Worm (Caenorhabditis elegans) whole organism, mixed stage, embryonic: ENCODE results near the gene viro-2.

Experiments used
- M03D4.4 ChIP-seq: sonication (generic microtip); optimal IDR thresholded peaks from 2 replicates; lab custom pipeline; 2017; ENCODE audit warnings: mild to moderate bottlenecking, missing genetic modification characterization, missing compliant biosample characterization
- bed-3 ChIP-seq: fragments of 200-800 bp; sonication (Bioruptor generic); optimal IDR thresholded peaks from 3 replicates; lab custom pipeline; 2018; ENCODE audit warnings: mild to moderate bottlenecking, missing genetic modification characterization, moderate library complexity, missing compliant biosample characterization
- blmp-1 ChIP-seq: fragments of 150-350 bp; optimal IDR thresholded peaks from 2 replicates; lab custom pipeline; 2014; ENCODE audit warnings: missing biosample characterization, missing genetic modification characterization
- ceh-39 ChIP-seq: fragments of 150-350 bp; optimal IDR thresholded peaks from 2 replicates; lab custom pipeline; 2014; ENCODE audit warnings: missing biosample characterization, missing genetic modification characterization
- ceh-43 ChIP-seq: fragments of 200-800 bp; sonication (Bioruptor generic); optimal IDR thresholded peaks from 2 replicates; lab custom pipeline; 2018; ENCODE audit warnings: mild to moderate bottlenecking, missing genetic modification characterization, moderate library complexity, missing compliant biosample characterization
- ceh-83 ChIP-seq: fragments of 200-800 bp; sonication (Bioruptor generic); optimal IDR thresholded peaks from 2 replicates; lab custom pipeline; 2018; ENCODE audit warnings: mild to moderate bottlenecking, missing genetic modification characterization, missing compliant biosample characterization
- ces-1 ChIP-seq: fragments of 150-350 bp; optimal IDR thresholded peaks from 2 replicates; lab custom pipeline; 2014; ENCODE audit warnings: missing biosample characterization, missing genetic modification reagents, missing genetic modification characterization
- cnd-1 ChIP-seq: fragments of 200-800 bp; sonication (Bioruptor generic); optimal IDR thresholded peaks from 2 replicates; lab custom pipeline; 2018; ENCODE audit warnings: mild to moderate bottlenecking, missing genetic modification characterization, missing compliant biosample characterization
- drap-1 ChIP-seq: fragments of 200-800 bp; sonication (Bioruptor generic); optimal IDR thresholded peaks from 3 replicates; lab custom pipeline; 2018; ENCODE audit warnings: mild to moderate bottlenecking, missing genetic modification characterization, missing compliant biosample characterization
- elt-1 ChIP-seq: sonication (generic microtip); optimal IDR thresholded peaks from 2 replicates; lab custom pipeline; 2017; ENCODE audit warnings: missing genetic modification characterization, mild to moderate bottlenecking, missing compliant biosample characterization, antibody characterized with exemption, moderate library complexity, borderline replicate concordance; ENCODE audit not compliant: insufficient read depth
- elt-3 ChIP-seq: fragments of 150-350 bp; optimal IDR thresholded peaks from 2 replicates; lab custom pipeline; 2014; ENCODE audit warnings: missing biosample characterization, missing genetic modification characterization
- flh-1 ChIP-seq: fragments of 200-800 bp; sonication (Bioruptor generic); optimal IDR thresholded peaks from 2 replicates; lab custom pipeline; 2018; ENCODE audit warnings: mild to moderate bottlenecking, missing genetic modification characterization, moderate library complexity, missing compliant biosample characterization
- hlh-1 ChIP-seq: fragments of 150-350 bp; optimal IDR thresholded peaks from 2 replicates; lab custom pipeline; 2014; ENCODE audit warnings: missing biosample characterization, missing genetic modification reagents, missing genetic modification characterization
- lin-13 ChIP-seq: fragments of 150-350 bp; optimal IDR thresholded peaks from 2 replicates; lab custom pipeline; 2014; ENCODE audit warnings: missing biosample characterization, missing genetic modification characterization
- lin-32 ChIP-seq: fragments of 200-800 bp; sonication (Bioruptor generic); optimal IDR thresholded peaks from 2 replicates; lab custom pipeline; 2018; ENCODE audit warnings: mild to moderate bottlenecking, missing genetic modification characterization, missing compliant biosample characterization
- mep-1 ChIP-seq: fragments of 150-350 bp; optimal IDR thresholded peaks from 2 replicates; lab custom pipeline; 2017; ENCODE audit warnings: missing biosample characterization, missing genetic modification reagents, missing genetic modification characterization, inconsistent platforms
- mls-2 ChIP-seq: sonication (generic microtip); optimal IDR thresholded peaks from 2 replicates; lab custom pipeline; 2016; ENCODE audit warnings: mild to moderate bottlenecking, missing genetic modification characterization, moderate library complexity, missing compliant biosample characterization
- nhr-12 ChIP-seq: fragments of 150-350 bp; optimal IDR thresholded peaks from 2 replicates; lab custom pipeline; 2014; ENCODE audit warnings: missing biosample characterization, missing genetic modification characterization
- nhr-2 ChIP-seq: fragments of 150-350 bp; optimal IDR thresholded peaks from 2 replicates; lab custom pipeline; 2014; ENCODE audit warnings: missing biosample characterization, missing genetic modification characterization
- nhr-237 ChIP-seq: fragments of 150-350 bp; optimal IDR thresholded peaks from 2 replicates; lab custom pipeline; 2014; ENCODE audit warnings: missing biosample characterization, missing genetic modification characterization
- nhr-28 ChIP-seq: fragments of 150-350 bp; optimal IDR thresholded peaks from 2 replicates; lab custom pipeline; 2014; ENCODE audit warnings: missing biosample characterization, missing genetic modification characterization
- nhr-76 ChIP-seq: sonication (generic microtip); optimal IDR thresholded peaks from 2 replicates; lab custom pipeline; 2017; ENCODE audit warnings: missing biosample characterization, missing genetic modification characterization
- pha-4 ChIP-seq: fragments of 150-350 bp; optimal IDR thresholded peaks from 2 replicates; lab custom pipeline; 2018; ENCODE audit warnings: missing biosample characterization, missing genetic modification reagents, missing genetic modification characterization
- sem-2 ChIP-seq: fragments of 200-800 bp; sonication (Bioruptor generic); optimal IDR thresholded peaks from 2 replicates; lab custom pipeline; 2018; ENCODE audit warnings: mild to moderate bottlenecking, missing genetic modification characterization, missing compliant biosample characterization
- snpc-4 ChIP-seq: fragments of 150-350 bp; optimal IDR thresholded peaks from 2 replicates; lab custom pipeline; 2014; ENCODE audit warnings: missing biosample characterization, missing genetic modification characterization
- sptf-1 ChIP-seq: sonication (generic microtip); optimal IDR thresholded peaks from 2 replicates; lab custom pipeline; 2017; ENCODE audit warnings: mild to moderate bottlenecking, missing genetic modification characterization, moderate library complexity, missing compliant biosample characterization
- tbx-8 ChIP-seq: fragments of 200-800 bp; sonication (Bioruptor generic); optimal IDR thresholded peaks from 2 replicates; lab custom pipeline; 2018; ENCODE audit warnings: mild to moderate bottlenecking, missing genetic modification characterization, moderate library complexity, missing compliant biosample characterization
- unc-120 ChIP-seq: sonication (generic microtip); optimal IDR thresholded peaks from 2 replicates; lab custom pipeline; 2017; ENCODE audit warnings: missing genetic modification characterization, missing compliant biosample characterization; ENCODE audit not compliant: poor library complexity, severe bottlenecking
- unc-39 ChIP-seq: fragments of 150-350 bp; optimal IDR thresholded peaks from 2 replicates; lab custom pipeline; 2014; ENCODE audit warnings: missing biosample characterization, missing genetic modification characterization
- unc-62 ChIP-seq: fragments of 150-350 bp; optimal IDR thresholded peaks from 2 replicates; lab custom pipeline; 2014; ENCODE audit warnings: missing biosample characterization, missing genetic modification reagents, missing genetic modification characterization
- zip-8 ChIP-seq: fragments of 150-350 bp; optimal IDR thresholded peaks from 2 replicates; lab custom pipeline; 2014; ENCODE audit warnings: missing biosample characterization, missing genetic modification characterization
- ztf-11 ChIP-seq: fragments of 150-350 bp; optimal IDR thresholded peaks from 2 replicates; lab custom pipeline; 2014; ENCODE audit warnings: missing biosample characterization, missing genetic modification characterization

Gene viro-2

ce11 chrIII:7165816-7166229, 37.1 kb downstream of the viro-2 start:
- TF ChIP-seq ces-1, result peak; percentile 10
- no peak for TF ChIP-seq elt-3 (tag; lab: Kevin White, UChicago)

- TF ChIP-seq drap-1 (GFP tag; lab: Kevin White, UChicago), result peak; percentile 11
- peak; percentile 6 for TF ChIP-seq nhr-237 (tag; lab: Kevin White, UChicago)
- no peak for TF ChIP-seq ztf-11 (tag; lab: Kevin White, UChicago)
Observed at ce11 chrIII:7166664-7167567, 38.2 kb downstream of the viro-2 start.

- TF ChIP-seq tbx-8 (GFP tag; lab: Kevin White, UChicago) (no peak), drap-1 (GFP tag; lab: Kevin White, UChicago) (no peak), elt-3 (tag; lab: Kevin White, UChicago) (no peak), hlh-1 (tag; lab: Kevin White, UChicago) (no peak), ceh-39 (tag; lab: Kevin White, UChicago) (no peak), M03D4.4 (tag; lab: Kevin White, UChicago) (no peak), nhr-28 (no peak), ceh-83 (GFP tag; lab: Kevin White, UChicago) (no peak), elt-1 (no peak), ztf-11 (tag; lab: Kevin White, UChicago) (no peak), cnd-1 (tag; lab: Kevin White, UChicago) (no peak), sem-2 (GFP tag; lab: Kevin White, UChicago) (no peak), lin-32 (GFP tag; lab: Kevin White, UChicago) (no peak)
Observed at ce11 chrIII:7167568-7167937, 38.9 kb downstream of the viro-2 start, which contains the start of gene acs-4. acs-4 (plus strand) TSS chrIII:7167838.

- no peak for TF ChIP-seq lin-13 (tag; lab: Kevin White, UChicago)
- TF ChIP-seq ztf-11 (tag; lab: Kevin White, UChicago), result no peak
- no peak for TF ChIP-seq tbx-8 (GFP tag; lab: Kevin White, UChicago)
- no peak for TF ChIP-seq M03D4.4 (tag; lab: Kevin White, UChicago)
- no peak for TF ChIP-seq elt-3 (tag; lab: Kevin White, UChicago)
- TF ChIP-seq nhr-12 (tag; lab: Kevin White, UChicago), result no peak
- TF ChIP-seq ceh-39 (tag; lab: Kevin White, UChicago), result no peak
- TF ChIP-seq unc-62 (GFP tag; lab: Kevin White, UChicago), result no peak
- TF ChIP-seq nhr-28, result no peak
- TF ChIP-seq sem-2 (GFP tag; lab: Kevin White, UChicago), result no peak
- TF ChIP-seq sptf-1 (tag; lab: Kevin White, UChicago), result no peak
- no peak for TF ChIP-seq ces-1
- TF ChIP-seq zip-8 (tag; lab: Kevin White, UChicago), result no peak
- TF ChIP-seq ceh-43 (GFP tag; lab: Kevin White, UChicago), result no peak
Observed at ce11 chrIII:7170090-7170489, 41.4 kb downstream of the viro-2 start.

- TF ChIP-seq sem-2 (GFP tag; lab: Kevin White, UChicago), result no peak
Observed at ce11 chrIII:7178497-7178896, 49.8 kb downstream of the viro-2 start.

ce11 chrIII:7179538-7180301, 51.0 kb downstream of the viro-2 start, which contains the start of the genes rps-14 and rpl-36:
rps-14 (minus strand) TSS chrIII:7179588.
rpl-36 (plus strand) TSS chrIII:7180251.
- TF ChIP-seq elt-1, result no peak
- no peak for TF ChIP-seq ceh-83 (GFP tag; lab: Kevin White, UChicago)
- no peak for TF ChIP-seq ztf-11 (tag; lab: Kevin White, UChicago)
- no peak for TF ChIP-seq zip-8 (tag; lab: Kevin White, UChicago)
- TF ChIP-seq M03D4.4 (tag; lab: Kevin White, UChicago), result peak; percentile 66
- TF ChIP-seq hlh-1 (tag; lab: Kevin White, UChicago), result peak; percentile 4
- no peak for TF ChIP-seq nhr-28
- TF ChIP-seq sem-2 (GFP tag; lab: Kevin White, UChicago), result no peak
- TF ChIP-seq ces-1, result peak; percentile 41
- no peak for TF ChIP-seq snpc-4
- no peak for TF ChIP-seq nhr-76
- no peak for TF ChIP-seq cnd-1 (tag; lab: Kevin White, UChicago)
- TF ChIP-seq nhr-2 (tag; lab: Kevin White, UChicago), result peak; percentile 16
- TF ChIP-seq nhr-12 (tag; lab: Kevin White, UChicago), result no peak
- TF ChIP-seq unc-39 (tag; lab: Kevin White, UChicago), result no peak
- peak; percentile 86 for TF ChIP-seq pha-4 (tag; lab: Kevin White, UChicago)
- TF ChIP-seq lin-32 (GFP tag; lab: Kevin White, UChicago), result no peak
- TF ChIP-seq mep-1 (tag; lab: Kevin White, UChicago), result peak; percentile 91
- TF ChIP-seq lin-13 (tag; lab: Kevin White, UChicago), result peak; percentile 87
- no peak for TF ChIP-seq unc-120 (tag; lab: Kevin White, UChicago)
- no peak for TF ChIP-seq bed-3 (GFP tag; lab: Kevin White, UChicago)
- TF ChIP-seq elt-3 (tag; lab: Kevin White, UChicago), result no peak
- TF ChIP-seq ceh-43 (GFP tag; lab: Kevin White, UChicago), result no peak
- peak; percentile 15 for TF ChIP-seq blmp-1
- no peak for TF ChIP-seq flh-1 (GFP tag; lab: Kevin White, UChicago)
- TF ChIP-seq mls-2 (tag; lab: Kevin White, UChicago), result no peak
- peak; percentile 76 for TF ChIP-seq ceh-39 (tag; lab: Kevin White, UChicago)
- no peak for TF ChIP-seq unc-62 (GFP tag; lab: Kevin White, UChicago)
